Fruit fly (Drosophila melanogaster): ENCODE measurements around the gene CG12003.

The CG12003 gene

DNA sequence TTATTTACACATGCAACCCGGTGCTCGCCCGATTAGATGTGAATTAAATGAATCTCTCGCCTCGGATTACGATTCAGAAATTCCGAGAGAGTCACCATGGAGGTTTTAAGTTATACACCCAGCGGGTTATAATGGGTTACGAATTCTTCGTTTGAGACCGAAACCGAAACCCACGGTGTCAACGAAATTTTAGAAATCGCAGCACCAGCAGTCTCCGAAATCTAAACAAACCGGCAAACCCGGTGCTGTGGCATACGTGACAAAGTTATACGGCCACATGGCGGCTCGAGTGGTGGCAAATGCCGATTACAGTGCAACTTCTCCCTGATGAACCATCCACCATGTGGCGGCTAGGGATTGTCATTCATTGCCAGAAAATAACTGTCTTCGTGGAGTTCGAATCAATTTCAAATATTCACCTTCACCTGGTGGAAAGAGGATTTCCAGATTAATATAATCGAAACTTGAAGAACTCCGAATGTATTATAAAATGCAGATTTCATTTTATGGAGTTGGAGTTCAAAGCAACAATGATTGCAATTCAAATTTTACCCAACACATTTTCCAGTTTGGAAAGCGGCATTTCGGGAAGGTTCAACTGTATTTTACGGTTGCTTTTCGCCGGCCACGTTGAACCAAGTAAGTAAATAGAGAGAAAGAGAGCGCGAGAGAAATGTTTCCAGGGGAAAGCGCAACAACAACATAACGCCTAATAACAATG lies 49.2 kb upstream of the CG12003 start (continued):
- peak; percentile 35; the same call in 2 of the 3 replicates for TF ChIP-seq B-H1 (GFP tag; IDR thresholded peaks at IDR 0.05)
- peak; percentile 48 for TF ChIP-seq CG9609 (GFP tag; optimal IDR thresholded peaks at IDR 0.05)
- peak; percentile 13 for TF ChIP-seq Fer1 (GFP tag; optimal IDR thresholded peaks at IDR 0.05)
- no peak for TF ChIP-seq ato (GFP tag; IDR thresholded peaks at IDR 0.05; ENCODE audit: partially characterized antibody)
- TF ChIP-seq Drgx (GFP tag; IDR thresholded peaks at IDR 0.05): peak; percentile 79
- TF ChIP-seq CG2129 (GFP tag; IDR thresholded peaks at IDR 0.05; ENCODE audit: partially characterized antibody): no peak
- peak in 1 of 2 experiments; percentile 64 for TF ChIP-seq Pdp1 (GFP tag; optimal IDR thresholded peaks at IDR 0.05)
- peak; percentile 18 to 37 for TF ChIP-seq Trl (optimal IDR thresholded peaks at IDR 0.05)
- TF ChIP-seq Trl (GFP tag; optimal IDR thresholded peaks at IDR 0.05): peak; percentile 61
- TF ChIP-seq nom (GFP tag; optimal IDR thresholded peaks at IDR 0.05): peak; percentile 10
- no peak for TF ChIP-seq Dref (GFP tag; IDR thresholded peaks at IDR 0.05)
- no peak for TF ChIP-seq ems (GFP tag; optimal IDR thresholded peaks at IDR 0.05)
- peak; percentile 60 for TF ChIP-seq Dad (GFP tag; optimal IDR thresholded peaks at IDR 0.05)
- no peak for TF ChIP-seq Lim3 (GFP tag; IDR thresholded peaks at IDR 0.05)
- peak; percentile 58 for TF ChIP-seq Nf-YC (tag; optimal IDR thresholded peaks at IDR 0.05)
- TF ChIP-seq CG12071 (GFP tag; optimal IDR thresholded peaks at IDR 0.05): peak; percentile 53
- TF ChIP-seq NC2α (GFP tag; optimal IDR thresholded peaks at IDR 0.05): peak; percentile 10
- peak in 1 of 3 experiments; percentile 84 for TF ChIP-seq lola (GFP tag; optimal IDR thresholded peaks at IDR 0.05)
- peak; percentile 66 for TF ChIP-seq btn (GFP tag; optimal IDR thresholded peaks at IDR 0.05)
- no peak for TF ChIP-seq CG15073 (GFP tag; optimal IDR thresholded peaks at IDR 0.05)
- TF ChIP-seq CG3838 (GFP tag; optimal IDR thresholded peaks at IDR 0.05): peak; percentile 10
- peak; percentile 53; the same call in 1 of the 3 replicates for TF ChIP-seq otp (GFP tag; IDR thresholded peaks at IDR 0.05)
- peak; percentile 28 for TF ChIP-seq gcm2 (GFP tag; optimal IDR thresholded peaks at IDR 0.05)
- TF ChIP-seq disco-r (GFP tag; optimal IDR thresholded peaks at IDR 0.05): no peak
- no peak for TF ChIP-seq gce (GFP tag; IDR thresholded peaks at IDR 0.05)
- TF ChIP-seq NC2β (GFP tag; optimal IDR thresholded peaks at IDR 0.05): peak; percentile 69
- TF ChIP-seq gem (tag; optimal IDR thresholded peaks at IDR 0.05): peak; percentile 82
- no peak for TF ChIP-seq yki (optimal IDR thresholded peaks at IDR 0.05)
- TF ChIP-seq esg (GFP tag; conservative IDR thresholded peaks at IDR 0.05): peak; percentile 36
- TF ChIP-seq ro (GFP tag; IDR thresholded peaks at IDR 0.05): no peak
- peak; percentile 83 for TF ChIP-seq Sox100B (GFP tag; optimal IDR thresholded peaks at IDR 0.05)
- peak; percentile 80 for TF ChIP-seq Sox102F (GFP tag; optimal IDR thresholded peaks at IDR 0.05)
- peak; percentile 22 for TF ChIP-seq CG4854 (GFP tag; optimal IDR thresholded peaks at IDR 0.05)
- peak; percentile 6 for TF ChIP-seq CG17186 (GFP tag; optimal IDR thresholded peaks at IDR 0.05)
- TF ChIP-seq chm (GFP tag; IDR thresholded peaks at IDR 0.05): peak; percentile 61; the same call in 1 of the 2 replicates
- peak; percentile 11 for TF ChIP-seq CG15011 (GFP tag; optimal IDR thresholded peaks at IDR 0.05)
- peak; percentile 28 for TF ChIP-seq CG17802 (tag; optimal IDR thresholded peaks at IDR 0.05)
- TF ChIP-seq ab (GFP tag; optimal IDR thresholded peaks at IDR 0.05): no peak
- peak; percentile 24 for TF ChIP-seq psq (GFP tag; optimal IDR thresholded peaks at IDR 0.05)
- TF ChIP-seq sim (GFP tag; IDR thresholded peaks at IDR 0.05): 0 out of 2 replicates have a peak, but pooled peaks have one; percentile 6
- TF ChIP-seq prd (optimal IDR thresholded peaks at IDR 0.05): no peak
- TF ChIP-seq prd (GFP tag; IDR thresholded peaks at IDR 0.05): peak; percentile 79
- TF ChIP-seq CG3163 (GFP tag; optimal IDR thresholded peaks at IDR 0.05): peak; percentile 25
- TF ChIP-seq Lhr (GFP tag; optimal IDR thresholded peaks at IDR 0.05): peak; percentile 58
- TF ChIP-seq Ada2b (GFP tag; IDR thresholded peaks at IDR 0.05): peak; percentile 66
- TF ChIP-seq dmrt99B (tag; optimal IDR thresholded peaks at IDR 0.05): peak; percentile 84
- no peak for TF ChIP-seq vnd (GFP tag; IDR thresholded peaks at IDR 0.05; ENCODE audit: partially characterized antibody)
- peak; percentile 86 for TF ChIP-seq CG18262 (tag; optimal IDR thresholded peaks at IDR 0.05)
- no peak for TF ChIP-seq Dll (GFP tag; IDR thresholded peaks at IDR 0.05; ENCODE audit: partially characterized antibody)
- peak; percentile 76; the same call in 2 of the 3 replicates for TF ChIP-seq CG2199 (GFP tag; IDR thresholded peaks at IDR 0.05)

All from whole organism, embryonic.